Fruit fly (Drosophila melanogaster): ENCODE measurements around the gene CG7488.

The CG7488 gene

dm6 chr3R:12982167-12982981 lies 13.0 kb upstream of the CG7488 start (continued):
- TF ChIP-seq insv (GFP tag; optimal IDR thresholded peaks at IDR 0.05) (peak in 1 of 2 experiments; percentile 28), danr (GFP tag; IDR thresholded peaks at IDR 0.05) (no peak), Scr (GFP tag; IDR thresholded peaks at IDR 0.05; ENCODE audit: partially characterized antibody) (peak; percentile 17; the same call in 1 of the 2 replicates), CG11247 (GFP tag; IDR thresholded peaks at IDR 0.05) (0 out of 2 replicates have a peak, but pooled peaks have one; percentile 46), lov (optimal IDR thresholded peaks at IDR 0.05) (no peak), lov (GFP tag; IDR thresholded peaks at IDR 0.05) (no peak), CG6854 (GFP tag; optimal IDR thresholded peaks at IDR 0.05) (peak; percentile 67), lilli (GFP tag; optimal IDR thresholded peaks at IDR 0.05) (peak; percentile 63), CG18476 (GFP tag; optimal IDR thresholded peaks at IDR 0.05) (peak; percentile 31), CG10462 (GFP tag; optimal IDR thresholded peaks at IDR 0.05) (peak; percentile 18), pfk (GFP tag; optimal IDR thresholded peaks at IDR 0.05) (no peak), Sry-β (GFP tag; optimal IDR thresholded peaks at IDR 0.05) (no peak), nerfin-2 (GFP tag; IDR thresholded peaks at IDR 0.05; ENCODE audit: partially characterized antibody) (no peak), ems (GFP tag; optimal IDR thresholded peaks at IDR 0.05) (no peak), CG8359 (GFP tag; optimal IDR thresholded peaks at IDR 0.05; ENCODE audit: borderline replicate concordance) (no peak), ind (GFP tag; optimal IDR thresholded peaks at IDR 0.05) (peak; percentile 65), CG12104 (GFP tag; optimal IDR thresholded peaks at IDR 0.05) (peak; percentile 41), bigmax (GFP tag; optimal IDR thresholded peaks at IDR 0.05) (no peak), sima (GFP tag; optimal IDR thresholded peaks at IDR 0.05) (no peak), nom (GFP tag; optimal IDR thresholded peaks at IDR 0.05) (peak; percentile 58), E2f2 (GFP tag; IDR thresholded peaks at IDR 0.05) (peak; percentile 15; the same call in 1 of the 2 replicates), CG17912 (GFP tag; optimal IDR thresholded peaks at IDR 0.05) (no peak), CG3838 (GFP tag; optimal IDR thresholded peaks at IDR 0.05) (no peak), Dip3 (GFP tag; optimal IDR thresholded peaks at IDR 0.05) (peak; percentile 44), CG17568 (GFP tag; optimal IDR thresholded peaks at IDR 0.05) (peak; percentile 33), CG4424 (GFP tag; optimal IDR thresholded peaks at IDR 0.05) (peak; percentile 34), pb (GFP tag; optimal IDR thresholded peaks at IDR 0.05) (no peak), gsb-n (tag; optimal IDR thresholded peaks at IDR 0.05) (no peak), CG4820 (GFP tag; optimal IDR thresholded peaks at IDR 0.05) (peak; percentile 33), sqz (GFP tag; optimal IDR thresholded peaks at IDR 0.05) (peak; percentile 3), Aef1 (GFP tag; IDR thresholded peaks at IDR 0.05) (peak; percentile 71), dmrt11E (tag; optimal IDR thresholded peaks at IDR 0.05) (peak; percentile 53), CG5953 (GFP tag; IDR thresholded peaks at IDR 0.05) (no peak), Ets65A (GFP tag) (peak; percentile 89), ssp (GFP tag; IDR thresholded peaks at IDR 0.05) (peak; percentile 14; the same call in 1 of the 2 replicates), cg (GFP tag; optimal IDR thresholded peaks at IDR 0.05) (peak; percentile 95), B-H2 (GFP tag; optimal IDR thresholded peaks at IDR 0.05) (peak; percentile 66), Hr3 (GFP tag; optimal IDR thresholded peaks at IDR 0.05) (peak; percentile 3), CG7271 (tag; optimal IDR thresholded peaks at IDR 0.05) (no peak), chm (GFP tag; IDR thresholded peaks at IDR 0.05) (no peak), CG42726 (GFP tag; IDR thresholded peaks at IDR 0.05; ENCODE audit: partially characterized antibody) (no peak), CG30403 (GFP tag; optimal IDR thresholded peaks at IDR 0.05) (peak; percentile 64), H2.0 (GFP tag; IDR thresholded peaks at IDR 0.05) (no peak), CG1529 (GFP tag; optimal IDR thresholded peaks at IDR 0.05) (peak; percentile 18), CG3847 (GFP tag; IDR thresholded peaks at IDR 0.05) (peak; percentile 63), toy (GFP tag; IDR thresholded peaks at IDR 0.05) (no peak), da (GFP tag; optimal IDR thresholded peaks at IDR 0.05) (no peak), CG6654 (GFP tag; optimal IDR thresholded peaks at IDR 0.05) (peak; percentile 5), Doc3 (GFP tag; IDR thresholded peaks at IDR 0.05; ENCODE audit: partially characterized antibody) (no peak)

All from whole organism, embryonic.